Fruit fly (Drosophila melanogaster) whole organism, prepupa: ENCODE measurements around the gene Wdr33.

ENCODE experiments used
- Eip78C ChIP-seq: fragments of 200-800 bp; sonication (Bioruptor generic); peaks from one replicate; lab custom pipeline; 2016; ENCODE audit warnings: missing biosample characterization, missing genetic modification characterization
- Hr39 ChIP-seq: fragments of 200-800 bp; sonication (Bioruptor generic); optimal IDR thresholded peaks from 2 replicates; lab custom pipeline; 2016; ENCODE audit warnings: missing biosample characterization, missing genetic modification characterization
- acj6 ChIP-seq: fragments of 200-800 bp; sonication (Bioruptor generic); optimal IDR thresholded peaks from 3 replicates; lab custom pipeline; 2016; ENCODE audit warnings: missing biosample characterization, missing genetic modification characterization
- lz ChIP-seq: fragments of 200-800 bp; sonication (Bioruptor generic); optimal IDR thresholded peaks from 3 replicates; lab custom pipeline; 2016; ENCODE audit warnings: missing biosample characterization, missing genetic modification characterization

- TF ChIP-seq Eip78C (GFP tag; lab: Kevin White, UChicago), result peak; percentile 36
- TF ChIP-seq acj6 (GFP tag; lab: Kevin White, UChicago), result no peak
- no peak for TF ChIP-seq lz
- TF ChIP-seq Hr39 (GFP tag; lab: Kevin White, UChicago), result no peak
These were observed 40.7 kb downstream of the Wdr33 start for dm6 chr3R:5701104-5701503.
